Worm (Caenorhabditis elegans) whole organism, young adult: Measurements from ENCODE around the gene dsb-2.

ENCODE experiments used
- B0019.2 ChIP-seq: fragments of 200-800 bp; sonication (Bioruptor generic); conservative IDR thresholded peaks from 2 replicates; pipeline ENCODE4 v1.3.6; 2022; ENCODE audit warnings: missing genetic modification reagents, missing genetic modification characterization, missing compliant biosample characterization
- C17E4.6 ChIP-seq: fragments of 200-800 bp; sonication (Bioruptor generic); IDR thresholded peaks from 2 replicates; pipeline ENCODE4 v1.3.6; 2022; ENCODE audit warnings: missing genetic modification reagents, missing genetic modification characterization, missing compliant biosample characterization
- F10E7.11 ChIP-seq: sonication (generic microtip); optimal IDR thresholded peaks from 2 replicates; lab custom pipeline; 2017; ENCODE audit warnings: mild to moderate bottlenecking, missing genetic modification characterization, moderate library complexity, missing compliant biosample characterization
- F37B4.10 ChIP-seq: fragments of 200-800 bp; sonication (Bioruptor generic); IDR thresholded peaks from 2 replicates; pipeline ENCODE4 v1.3.6; 2022; ENCODE audit warnings: missing genetic modification characterization, missing compliant biosample characterization
- F49E8.2 ChIP-seq: sonication (generic microtip); optimal IDR thresholded peaks from 3 replicates; lab custom pipeline; 2017; ENCODE audit warnings: missing genetic modification characterization, mild to moderate bottlenecking, missing compliant biosample characterization, antibody characterized with exemption, moderate library complexity; ENCODE audit not compliant: insufficient read depth
- F52B5.7 ChIP-seq: sonication (generic microtip); optimal IDR thresholded peaks from 2 replicates; lab custom pipeline; 2016; ENCODE audit warnings: mild to moderate bottlenecking, missing genetic modification characterization, missing compliant biosample characterization
- F57C9.4 ChIP-seq: sonication (generic microtip); optimal IDR thresholded peaks from 2 replicates; lab custom pipeline; 2017; ENCODE audit warnings: mild to moderate bottlenecking, missing genetic modification characterization, missing compliant biosample characterization
- K11D2.4 ChIP-seq: fragments of 200-800 bp; sonication (Bioruptor generic); IDR thresholded peaks from 2 replicates; pipeline ENCODE4 v1.3.6; 2022; ENCODE audit warnings: missing genetic modification reagents, missing genetic modification characterization, missing compliant biosample characterization
- T07F8.4 ChIP-seq: sonication (generic microtip); optimal IDR thresholded peaks from 2 replicates; lab custom pipeline; 2016; ENCODE audit warnings: mild to moderate bottlenecking, missing genetic modification characterization, moderate library complexity, missing compliant biosample characterization
- Y95B8A.8 ChIP-seq: fragments of 200-800 bp; sonication (Bioruptor generic); IDR thresholded peaks from 2 replicates; pipeline ENCODE4 v1.3.6; 2022; ENCODE audit warnings: missing genetic modification reagents, missing genetic modification characterization, missing compliant biosample characterization
- ZK185.1 ChIP-seq: sonication (generic microtip); optimal IDR thresholded peaks from 2 replicates; lab custom pipeline; 2016; ENCODE audit warnings: mild to moderate bottlenecking, missing genetic modification characterization, missing compliant biosample characterization; ENCODE audit not compliant: poor library complexity, severe bottlenecking
- akir-1 ChIP-seq: fragments of 200-800 bp; sonication (Bioruptor generic); optimal IDR thresholded peaks from 2 replicates; lab custom pipeline; 2018; ENCODE audit warnings: mild to moderate bottlenecking, missing genetic modification characterization, moderate library complexity, missing compliant biosample characterization
- aptf-3 ChIP-seq: fragments of 200-800 bp; sonication (Bioruptor generic); IDR thresholded peaks from 2 replicates; pipeline ENCODE4 v1.3.6; 2022; ENCODE audit warnings: missing genetic modification characterization, missing compliant biosample characterization
- attf-6 ChIP-seq: fragments of 200-800 bp; sonication (Bioruptor generic); IDR thresholded peaks from 2 replicates; pipeline ENCODE4 v1.3.6; 2022; ENCODE audit warnings: missing genetic modification reagents, missing genetic modification characterization, missing compliant biosample characterization
- bed-1 ChIP-seq: fragments of 200-800 bp; sonication (Bioruptor generic); IDR thresholded peaks from 2 replicates; pipeline ENCODE4 v1.3.6; 2022; ENCODE audit warnings: missing genetic modification reagents, missing genetic modification characterization, missing compliant biosample characterization
- cebp-1 ChIP-seq, 2 experiments: fragments of 200-800 bp in 1 of 2; sonication (Bioruptor generic) in 1 of 2; sonication (generic microtip) in 1 of 2; IDR thresholded peaks in 1 of 2; optimal IDR thresholded peaks in 1 of 2; 2 replicates each; pipeline versions ENCODE4 v1.3.6 to Lab custom; 2017 to 2022; ENCODE audit warnings: missing compliant biosample characterization in 2 of 2, missing genetic modification characterization in 2 of 2, mild to moderate bottlenecking in 1 of 2, missing genetic modification reagents in 1 of 2, moderate library complexity in 1 of 2
- ceh-27 ChIP-seq: fragments of 200-800 bp; sonication (Bioruptor generic); optimal IDR thresholded peaks from 2 replicates; lab custom pipeline; 2018; ENCODE audit warnings: mild to moderate bottlenecking, missing genetic modification characterization, moderate library complexity, missing compliant biosample characterization
- ceh-40 ChIP-seq: fragments of 200-800 bp; sonication (Bioruptor generic); IDR thresholded peaks from 2 replicates; pipeline ENCODE4 v1.3.6; 2022; ENCODE audit warnings: missing genetic modification characterization, missing compliant biosample characterization
- chd-7 ChIP-seq: sonication (generic microtip); optimal IDR thresholded peaks from 2 replicates; lab custom pipeline; 2016; ENCODE audit warnings: mild to moderate bottlenecking, missing genetic modification characterization, moderate library complexity, missing compliant biosample characterization
- dox-1 ChIP-seq: fragments of 200-800 bp; sonication (Bioruptor generic); IDR thresholded peaks from 2 replicates; pipeline ENCODE4 v1.3.6; 2022; ENCODE audit warnings: missing genetic modification reagents, missing genetic modification characterization, missing compliant biosample characterization
- dpl-1 ChIP-seq: fragments of 150-350 bp; optimal IDR thresholded peaks from 2 replicates; lab custom pipeline; 2014; ENCODE audit warnings: missing biosample characterization, missing genetic modification reagents, missing genetic modification characterization
- efl-1 ChIP-seq: fragments of 150-350 bp; optimal IDR thresholded peaks from 2 replicates; lab custom pipeline; 2014; ENCODE audit warnings: missing biosample characterization, missing genetic modification reagents, missing genetic modification characterization
- egl-18 ChIP-seq: fragments of 200-800 bp; sonication (Bioruptor generic); IDR thresholded peaks from 2 replicates; pipeline ENCODE4 v1.3.6; 2022; ENCODE audit warnings: missing genetic modification reagents, missing genetic modification characterization, missing compliant biosample characterization
- gei-17 ChIP-seq: fragments of 200-800 bp; sonication (Bioruptor generic); optimal IDR thresholded peaks from 2 replicates; lab custom pipeline; 2018; ENCODE audit warnings: mild to moderate bottlenecking, missing genetic modification characterization, missing compliant biosample characterization
- him-1 ChIP-seq: sonication (generic microtip); optimal IDR thresholded peaks from 2 replicates; lab custom pipeline; 2016; ENCODE audit warnings: missing genotype, missing genetic modification reagents, missing genetic modification characterization, missing compliant biosample characterization
- hlh-26 ChIP-seq: fragments of 200-800 bp; sonication (Bioruptor generic); conservative IDR thresholded peaks from 2 replicates; pipeline ENCODE4 v1.3.6; 2022; ENCODE audit warnings: missing genetic modification reagents, missing genetic modification characterization, missing compliant biosample characterization
- hmg-20 ChIP-seq: fragments of 200-800 bp; sonication (Bioruptor generic); IDR thresholded peaks from 2 replicates; pipeline ENCODE4 v1.3.6; 2022; ENCODE audit warnings: missing genetic modification reagents, missing genetic modification characterization, missing compliant biosample characterization
- hsf-1 ChIP-seq: fragments of 200-800 bp; sonication (Bioruptor generic); IDR thresholded peaks from 2 replicates; pipeline ENCODE4 v1.3.6; 2022; ENCODE audit warnings: missing genetic modification reagents, missing genetic modification characterization, missing compliant biosample characterization
- lag-1 ChIP-seq: fragments of 200-800 bp; sonication (Bioruptor generic); IDR thresholded peaks from 2 replicates; pipeline ENCODE4 v1.3.6; 2022; ENCODE audit warnings: missing genetic modification reagents, missing genetic modification characterization, missing compliant biosample characterization
- let-526 ChIP-seq: fragments of 200-800 bp; sonication (Bioruptor generic); IDR thresholded peaks from 2 replicates; pipeline ENCODE4 v1.3.6; 2022; ENCODE audit warnings: missing genetic modification reagents, missing genetic modification characterization, missing compliant biosample characterization
- lin-26 ChIP-seq: fragments of 200-800 bp; sonication (Bioruptor generic); IDR thresholded peaks from 2 replicates; pipeline ENCODE4 v1.3.6; 2022; ENCODE audit warnings: missing genetic modification reagents, missing genetic modification characterization, missing compliant biosample characterization
- lin-35 ChIP-seq, 3 experiments: fragments of 150-350 bp in 2 of 3; sonication (generic microtip) in 1 of 3; optimal IDR thresholded peaks; 2 replicates each; lab custom pipeline; 2014 to 2018; ENCODE audit warnings: missing biosample characterization in 3 of 3, missing genetic modification characterization in 3 of 3, missing genetic modification reagents in 3 of 3
- lir-1 ChIP-seq: fragments of 200-800 bp; sonication (Bioruptor generic); conservative IDR thresholded peaks from 2 replicates; pipeline ENCODE4 v1.3.6; 2022; ENCODE audit warnings: missing genetic modification reagents, missing genetic modification characterization, missing compliant biosample characterization
- madf-3 ChIP-seq: fragments of 200-800 bp; sonication (Bioruptor generic); IDR thresholded peaks from 2 replicates; pipeline ENCODE4 v1.3.6; 2022; ENCODE audit warnings: missing genetic modification reagents, missing genetic modification characterization, missing compliant biosample characterization
- madf-6 ChIP-seq: fragments of 200-800 bp; sonication (Bioruptor generic); IDR thresholded peaks from 2 replicates; pipeline ENCODE4 v1.3.6; 2022; ENCODE audit warnings: missing genetic modification reagents, missing genetic modification characterization, missing compliant biosample characterization
- madf-8 ChIP-seq: fragments of 200-800 bp; sonication (Bioruptor generic); conservative IDR thresholded peaks from 2 replicates; pipeline ENCODE4 v1.3.6; 2022; ENCODE audit warnings: missing genetic modification reagents, missing genetic modification characterization, missing compliant biosample characterization
- nfya-1 ChIP-seq: sonication (generic microtip); optimal IDR thresholded peaks from 2 replicates; lab custom pipeline; 2017; ENCODE audit warnings: antibody characterized with exemption, missing compliant biosample characterization, missing genetic modification characterization, borderline replicate concordance; ENCODE audit not compliant: insufficient read depth
- nfya-2 ChIP-seq: fragments of 200-800 bp; sonication (Bioruptor generic); IDR thresholded peaks from 2 replicates; pipeline ENCODE4 v1.3.6; 2022; ENCODE audit warnings: missing genetic modification reagents, missing genetic modification characterization, missing compliant biosample characterization
- nhr-120 ChIP-seq: fragments of 200-800 bp; sonication (Bioruptor generic); IDR thresholded peaks from 2 replicates; pipeline ENCODE4 v1.3.6; 2022; ENCODE audit warnings: missing genetic modification characterization, missing compliant biosample characterization
- nhr-27 ChIP-seq: fragments of 200-800 bp; sonication (Bioruptor generic); optimal IDR thresholded peaks from 2 replicates; lab custom pipeline; 2018; ENCODE audit warnings: mild to moderate bottlenecking, missing genetic modification characterization, moderate library complexity, missing compliant biosample characterization
- pbrm-1 ChIP-seq: fragments of 200-800 bp; sonication (Bioruptor generic); IDR thresholded peaks from 2 replicates; pipeline ENCODE4 v1.3.6; 2022; ENCODE audit warnings: missing genetic modification reagents, missing genetic modification characterization, missing compliant biosample characterization
- rpc-1 ChIP-seq, 2 experiments: fragments of 150-350 bp in 1 of 2; sonication (generic microtip) in 1 of 2; optimal IDR thresholded peaks; 2 replicates each; lab custom pipeline; 2014 to 2018; ENCODE audit warnings: missing biosample characterization in 1 of 2, missing genetic modification characterization in 1 of 2, missing genetic modification reagents in 1 of 2, missing genotype in 1 of 2
- sptf-2 ChIP-seq: fragments of 200-800 bp; sonication (Bioruptor generic); optimal IDR thresholded peaks from 2 replicates; lab custom pipeline; 2018; ENCODE audit warnings: mild to moderate bottlenecking, missing genetic modification characterization, missing compliant biosample characterization
- unc-130 ChIP-seq: sonication (generic microtip); optimal IDR thresholded peaks from 2 replicates; lab custom pipeline; 2016; ENCODE audit warnings: missing genetic modification reagents, missing genetic modification characterization, missing compliant biosample characterization
- xnd-1 ChIP-seq: sonication (generic microtip); optimal IDR thresholded peaks from 2 replicates; lab custom pipeline; 2016; ENCODE audit warnings: missing genotype, missing genetic modification reagents, missing genetic modification characterization, missing compliant biosample characterization
- zfh-2 ChIP-seq: fragments of 200-800 bp; sonication (Bioruptor generic); conservative IDR thresholded peaks from 2 replicates; pipeline ENCODE4 v1.3.6; 2022; ENCODE audit warnings: missing genetic modification reagents, missing genetic modification characterization, missing compliant biosample characterization
- ztf-25 ChIP-seq: fragments of 200-800 bp; sonication (Bioruptor generic); IDR thresholded peaks from 2 replicates; pipeline ENCODE4 v1.3.6; 2022; ENCODE audit warnings: missing genetic modification reagents, missing genetic modification characterization, missing compliant biosample characterization
- ztf-26 ChIP-seq: sonication (generic microtip); optimal IDR thresholded peaks from 2 replicates; lab custom pipeline; 2017; ENCODE audit warnings: missing genetic modification characterization, missing compliant biosample characterization

The dsb-2 gene

ce11 chrII:14365182-14365751 is 45.6 kb upstream of the dsb-2 start, which contains the start of gene imb-2 (continued):
- no peak for TF ChIP-seq F37B4.10 (GFP tag; lab: Robert Waterston, UW)
- no peak for TF ChIP-seq nfya-2 (GFP tag; lab: Robert Waterston, UW)
- peak; percentile 3 for TF ChIP-seq F49E8.2 (tag; lab: Kevin White, UChicago)
- TF ChIP-seq ztf-25, result no peak
- no peak for TF ChIP-seq Y95B8A.8
- no peak for TF ChIP-seq F52B5.7 (tag; lab: Kevin White, UChicago)
- TF ChIP-seq aptf-3, result no peak
- no peak for TF ChIP-seq cebp-1 (GFP tag; IDR thresholded peaks at IDR 0.05; lab: Robert Waterston, UW)
- peak; percentile 38 for TF ChIP-seq cebp-1 (tag; optimal IDR thresholded peaks at IDR 0.05; lab: Kevin White, UChicago)
- no peak for TF ChIP-seq egl-18 (GFP tag; lab: Robert Waterston, UW)
- TF ChIP-seq gei-17 (GFP tag; lab: Kevin White, UChicago), result no peak
- TF ChIP-seq lin-26 (GFP tag; lab: Robert Waterston, UW), result no peak
- peak; percentile 61 for TF ChIP-seq zfh-2 (GFP tag; lab: Robert Waterston, UW)
- no peak for TF ChIP-seq pbrm-1 (GFP tag; lab: Robert Waterston, UW)
- TF ChIP-seq nfya-1 (tag; lab: Kevin White, UChicago), result no peak
- peak in 1 of 3 experiments; percentile 73 for TF ChIP-seq lin-35 (GFP tag; optimal IDR thresholded peaks at IDR 0.05; lab: Kevin White, UChicago)
- no peak for TF ChIP-seq bed-1 (GFP tag; lab: Robert Waterston, UW)
- peak; percentile 3 for TF ChIP-seq him-1 (tag; lab: Kevin White, UChicago)
- no peak for TF ChIP-seq lag-1
- TF ChIP-seq chd-7 (tag; lab: Kevin White, UChicago), result no peak
- TF ChIP-seq madf-6, result peak; percentile 84
- no peak for TF ChIP-seq C17E4.6 (GFP tag; lab: Robert Waterston, UW)
- TF ChIP-seq ZK185.1 (tag; lab: Kevin White, UChicago), result no peak
- no peak for TF ChIP-seq T07F8.4 (tag; lab: Kevin White, UChicago)
- TF ChIP-seq rpc-1 (optimal IDR thresholded peaks at IDR 0.05; lab: Kevin White, UChicago), result no peak
- TF ChIP-seq rpc-1 (tag; optimal IDR thresholded peaks at IDR 0.05; lab: Kevin White, UChicago), result no peak
- TF ChIP-seq hsf-1 (GFP tag; lab: Robert Waterston, UW), result no peak
- no peak for TF ChIP-seq B0019.2 (GFP tag; lab: Robert Waterston, UW)
- TF ChIP-seq F10E7.11 (tag; lab: Kevin White, UChicago), result no peak
- no peak for TF ChIP-seq hmg-20 (GFP tag; lab: Robert Waterston, UW)
- TF ChIP-seq lir-1 (GFP tag; lab: Robert Waterston, UW), result no peak
- TF ChIP-seq nhr-27 (tag; lab: Kevin White, UChicago), result no peak
- TF ChIP-seq let-526 (GFP tag; lab: Robert Waterston, UW), result no peak
- TF ChIP-seq dpl-1, result peak; percentile 39
- no peak for TF ChIP-seq nhr-120 (GFP tag; lab: Robert Waterston, UW)
- no peak for TF ChIP-seq akir-1 (GFP tag; lab: Kevin White, UChicago)
- no peak for TF ChIP-seq hlh-26
- TF ChIP-seq unc-130 (GFP tag; lab: Kevin White, UChicago), result peak; percentile 12
- TF ChIP-seq efl-1 (GFP tag; lab: Kevin White, UChicago), result peak; percentile 40
- TF ChIP-seq madf-3 (GFP tag; lab: Robert Waterston, UW), result no peak
- no peak for TF ChIP-seq ceh-40
- TF ChIP-seq xnd-1 (tag; lab: Kevin White, UChicago), result peak; percentile 82
- TF ChIP-seq madf-8, result peak; percentile 49
- no peak for TF ChIP-seq F57C9.4
- TF ChIP-seq ztf-26 (tag; lab: Kevin White, UChicago), result no peak
- peak; percentile 54 for TF ChIP-seq dox-1 (GFP tag; lab: Robert Waterston, UW)
- no peak for TF ChIP-seq sptf-2 (GFP tag; lab: Kevin White, UChicago)
- no peak for TF ChIP-seq K11D2.4 (GFP tag; lab: Robert Waterston, UW)
- no peak for TF ChIP-seq attf-6 (GFP tag; lab: Robert Waterston, UW)
- TF ChIP-seq ceh-27, result peak; percentile 12
